Fruit fly (Drosophila melanogaster) whole organism, wandering third instar larva: ENCODE results near the gene Aatf.

ENCODE experiments used
- CG32264 ChIP-seq: fragments of 200-800 bp; sonication (Bioruptor generic); optimal IDR thresholded peaks from 2 replicates; lab custom pipeline; 2016; ENCODE audit warnings: missing biosample characterization, missing genetic modification characterization
- CG9705 ChIP-seq: fragments of 200-800 bp; sonication (Bioruptor generic); optimal IDR thresholded peaks from 2 replicates; lab custom pipeline; 2018; ENCODE audit warnings: missing biosample characterization, mild to moderate bottlenecking, missing genetic modification characterization
- CrebA ChIP-seq: fragments of 200-800 bp; sonication (Bioruptor generic); optimal IDR thresholded peaks from 2 replicates; lab custom pipeline; 2016; ENCODE audit warnings: missing biosample characterization, mild to moderate bottlenecking, missing genetic modification characterization, borderline replicate concordance
- Dfd ChIP-seq: fragments of >200 bp; optimal IDR thresholded peaks from 2 replicates; lab custom pipeline; 2017; ENCODE audit warnings: missing biosample characterization, missing genetic modification characterization
- Dif ChIP-seq: fragments of 200-275, 200-300 bp; sonication (Bioruptor generic); optimal IDR thresholded peaks from 2 replicates; lab custom pipeline; 2018; ENCODE audit warnings: missing biosample characterization, missing genetic modification characterization; ENCODE audit not compliant: partially characterized antibody
- GATAd ChIP-seq: sonication (Bioruptor generic); optimal IDR thresholded peaks from 2 replicates; lab custom pipeline; 2016; ENCODE audit warnings: missing biosample characterization, missing genetic modification characterization
- HLH106 ChIP-seq: fragments of 200-800 bp; optimal IDR thresholded peaks from 3 replicates; lab custom pipeline; 2019; ENCODE audit warnings: missing biosample characterization, mild to moderate bottlenecking, missing genetic modification characterization, moderate library complexity
- Hnf4 ChIP-seq: fragments of 200-800 bp; sonication (Bioruptor generic); optimal IDR thresholded peaks from 2 replicates; lab custom pipeline; 2016; ENCODE audit warnings: missing biosample characterization, mild to moderate bottlenecking, missing genetic modification characterization
- Hr78 ChIP-seq: fragments of >200 bp; optimal IDR thresholded peaks from 2 replicates; lab custom pipeline; 2017; ENCODE audit warnings: missing biosample characterization, missing genetic modification characterization
- Hr83 ChIP-seq: fragments of 200-300 bp; sonication (Bioruptor generic); optimal IDR thresholded peaks from 2 replicates; lab custom pipeline; 2016; ENCODE audit warnings: missing biosample characterization, mild to moderate bottlenecking, missing genetic modification characterization, moderate library complexity; ENCODE audit not compliant: poor library complexity, severe bottlenecking
- Jra ChIP-seq: sonication (Bioruptor generic); optimal IDR thresholded peaks from 2 replicates; lab custom pipeline; 2016; ENCODE audit warnings: missing biosample characterization, missing genetic modification characterization
- Mio ChIP-seq: sonication (Bioruptor generic); optimal IDR thresholded peaks from 2 replicates; lab custom pipeline; 2016; ENCODE audit warnings: missing biosample characterization, missing genetic modification characterization
- Myc ChIP-seq: fragments of >200 bp; optimal IDR thresholded peaks from 2 replicates; lab custom pipeline; 2017
- N ChIP-seq: fragments of >200 bp; optimal IDR thresholded peaks from 2 replicates; lab custom pipeline; 2018; ENCODE audit warnings: missing biosample characterization, missing external identifiers, missing genetic modification characterization
- OdsH ChIP-seq: fragments of 200-800 bp; sonication (Bioruptor generic); optimal IDR thresholded peaks from 2 replicates; lab custom pipeline; 2016; ENCODE audit warnings: missing biosample characterization, mild to moderate bottlenecking, missing genetic modification characterization
- Rel ChIP-seq, 2 experiments: fragments of 200-800 bp; sonication (Bioruptor generic) in 1 of 2; optimal IDR thresholded peaks; 2 replicates in 1 of 2; 3 replicates in 1 of 2; lab custom pipeline; 2016 to 2019; ENCODE audit warnings: mild to moderate bottlenecking in 2 of 2, missing biosample characterization in 2 of 2, missing genetic modification characterization in 2 of 2, moderate library complexity in 1 of 2
- Sp1 ChIP-seq: fragments of 200-800 bp; sonication (Bioruptor generic); optimal IDR thresholded peaks from 3 replicates; lab custom pipeline; 2019; ENCODE audit warnings: missing biosample characterization, mild to moderate bottlenecking, missing genetic modification characterization, moderate library complexity
- Vsx2 ChIP-seq: fragments of 200-300, 225-300 bp; sonication (Bioruptor generic); optimal IDR thresholded peaks from 2 replicates; lab custom pipeline; 2018; ENCODE audit warnings: missing biosample characterization, missing genetic modification characterization; ENCODE audit not compliant: partially characterized antibody
- br ChIP-seq: fragments of 200-800 bp; sonication (Bioruptor generic); optimal IDR thresholded peaks from 2 replicates; lab custom pipeline; 2016; ENCODE audit warnings: missing biosample characterization, missing genetic modification characterization
- brk ChIP-seq: fragments of 200-800 bp; sonication (Bioruptor generic); optimal IDR thresholded peaks from 2 replicates; lab custom pipeline; 2016; ENCODE audit warnings: missing biosample characterization, mild to moderate bottlenecking, missing genetic modification characterization
- dmrt93B ChIP-seq: fragments of 200-800 bp; sonication (Bioruptor generic); optimal IDR thresholded peaks from 2 replicates; lab custom pipeline; 2018; ENCODE audit warnings: missing biosample characterization, mild to moderate bottlenecking, missing genetic modification characterization
- dsf ChIP-seq: sonication (Bioruptor generic); optimal IDR thresholded peaks from 2 replicates; lab custom pipeline; 2016; ENCODE audit warnings: missing biosample characterization, missing genetic modification characterization, borderline replicate concordance
- ey ChIP-seq: fragments of 200-800 bp; sonication (Bioruptor generic); optimal IDR thresholded peaks from 2 replicates; lab custom pipeline; 2016; ENCODE audit warnings: missing biosample characterization, missing genetic modification characterization
- foxo ChIP-seq, 2 experiments: fragments of 200-800 bp; sonication (Bioruptor generic); optimal IDR thresholded peaks; 2 replicates in 1 of 2; 3 replicates in 1 of 2; lab custom pipeline; 2016 to 2017; ENCODE audit warnings: missing biosample characterization in 2 of 2, missing genetic modification characterization in 2 of 2
- fru ChIP-seq: fragments of 200-800 bp; sonication (Bioruptor generic); optimal IDR thresholded peaks from 3 replicates; lab custom pipeline; 2016; ENCODE audit warnings: missing biosample characterization, mild to moderate bottlenecking, missing genetic modification characterization
- h ChIP-seq: fragments of 200-800 bp; sonication (Bioruptor generic); optimal IDR thresholded peaks from 3 replicates; lab custom pipeline; 2016; ENCODE audit warnings: missing biosample characterization, mild to moderate bottlenecking, missing genetic modification characterization
- jim ChIP-seq: fragments of 175-275, 200-325 bp; sonication (Bioruptor generic); optimal IDR thresholded peaks from 2 replicates; lab custom pipeline; 2016; ENCODE audit warnings: missing biosample characterization, mild to moderate bottlenecking, missing genetic modification characterization
- lola ChIP-seq: fragments of >200 bp; optimal IDR thresholded peaks from 2 replicates; lab custom pipeline; 2017; ENCODE audit warnings: missing biosample characterization, missing genetic modification characterization
- pan ChIP-seq: fragments of >200 bp; optimal IDR thresholded peaks from 2 replicates; lab custom pipeline; 2017
- psq ChIP-seq: fragments of 200-800 bp; sonication (Bioruptor generic); optimal IDR thresholded peaks from 3 replicates; lab custom pipeline; 2017; ENCODE audit warnings: missing biosample characterization, mild to moderate bottlenecking, missing genetic modification characterization, moderate library complexity
- rgr ChIP-seq: fragments of 200-800 bp; sonication (Bioruptor generic); optimal IDR thresholded peaks from 3 replicates; lab custom pipeline; 2016; ENCODE audit warnings: missing biosample characterization, mild to moderate bottlenecking, missing genetic modification characterization
- sage ChIP-seq: fragments of 200-800 bp; sonication (Bioruptor generic); optimal IDR thresholded peaks from 2 replicates; lab custom pipeline; 2016; ENCODE audit warnings: missing biosample characterization, mild to moderate bottlenecking, missing genetic modification characterization
- sv ChIP-seq: fragments of 200-800 bp; sonication (Bioruptor generic); optimal IDR thresholded peaks from 3 replicates; lab custom pipeline; 2016; ENCODE audit warnings: missing biosample characterization, missing genetic modification characterization
- usp ChIP-seq: fragments of >200 bp; optimal IDR thresholded peaks from 2 replicates; lab custom pipeline; 2017; ENCODE audit warnings: missing biosample characterization, missing genetic modification characterization
- woc ChIP-seq: sonication (Bioruptor generic); optimal IDR thresholded peaks from 2 replicates; lab custom pipeline; 2016; ENCODE audit warnings: missing biosample characterization, mild to moderate bottlenecking, missing genetic modification characterization

Gene Aatf

dm6 chr2L:6683992-6684882 lies 33.2 kb upstream of the Aatf start, which contains the start of gene Nhe3 (continued):
- TF ChIP-seq woc (GFP tag; lab: Kevin White, UChicago): peak; percentile 76

- TF ChIP-seq Hnf4 (GFP tag; lab: Kevin White, UChicago) (no peak), Vsx2 (GFP tag; lab: Kevin White, UChicago) (no peak)
Observed at dm6 chr2L:6686612-6687011, 30.8 kb upstream of the Aatf start, which contains the start of gene CG11327. Gene CG11327, minus strand, starts transcription at chr2L:6686712.

dm6 chr2L:6692048-6692447 lies 25.4 kb upstream of the Aatf start:
- TF ChIP-seq sv (no peak), br (GFP tag; lab: Kevin White, UChicago) (no peak), brk (GFP tag; lab: Kevin White, UChicago) (no peak), dmrt93B (no peak), psq (GFP tag; lab: Kevin White, UChicago) (no peak), h (peak; percentile 2)

- TF ChIP-seq sv (no peak), ey (peak; percentile 23), h (peak; percentile 65), sage (no peak), CG9705 (GFP tag; lab: Kevin White, UChicago) (peak; percentile 18), HLH106 (tag; lab: Kevin White, UChicago) (peak; percentile 52), Hnf4 (GFP tag; lab: Kevin White, UChicago) (no peak), woc (GFP tag; lab: Kevin White, UChicago) (peak; percentile 35), Sp1 (peak; percentile 65), GATAd (GFP tag; lab: Kevin White, UChicago) (no peak), Hr78 (no peak), psq (GFP tag; lab: Kevin White, UChicago) (peak; percentile 40), br (GFP tag; lab: Kevin White, UChicago) (peak; percentile 37), CG32264 (no peak), fru (GFP tag; lab: Kevin White, UChicago) (peak; percentile 49), Dfd (no peak), dmrt93B (no peak), OdsH (GFP tag; lab: Kevin White, UChicago) (peak; percentile 45), Rel (GFP tag; optimal IDR thresholded peaks at IDR 0.05; lab: Kevin White, UChicago) (no peak), Rel (tag; optimal IDR thresholded peaks at IDR 0.05; lab: Kevin White, UChicago) (no peak), N (GFP tag; lab: Kevin White, UChicago) (no peak), jim (no peak), rgr (GFP tag; lab: Kevin White, UChicago) (peak; percentile 24), foxo (GFP tag; optimal IDR thresholded peaks at IDR 0.05; lab: Kevin White, UChicago) (peak in 1 of 2 experiments; percentile 56)
Observed at dm6 chr2L:6693794-6694254, 23.6 kb upstream of the Aatf start.

dm6 chr2L:6696229-6696628 lies 21.2 kb upstream of the Aatf start:
- TF ChIP-seq foxo (GFP tag; optimal IDR thresholded peaks at IDR 0.05; lab: Kevin White, UChicago): no peak
- TF ChIP-seq sv: no peak
- no peak for TF ChIP-seq sage
- TF ChIP-seq pan (lab: Kevin White, UChicago): no peak

dm6 chr2L:6698387-6698786 lies 19.0 kb upstream of the Aatf start:
- no peak for TF ChIP-seq Vsx2 (GFP tag; lab: Kevin White, UChicago)
- TF ChIP-seq woc (GFP tag; lab: Kevin White, UChicago): no peak
- TF ChIP-seq HLH106 (tag; lab: Kevin White, UChicago): peak; percentile 68
- no peak for TF ChIP-seq sv
- peak; percentile 60 for TF ChIP-seq OdsH (GFP tag; lab: Kevin White, UChicago)
- peak; percentile 48 for TF ChIP-seq Hnf4 (GFP tag; lab: Kevin White, UChicago)
- TF ChIP-seq pan (lab: Kevin White, UChicago): no peak
- no peak for TF ChIP-seq Mio (GFP tag; lab: Kevin White, UChicago)
- TF ChIP-seq rgr (GFP tag; lab: Kevin White, UChicago): peak; percentile 66
- no peak for TF ChIP-seq Myc (lab: Kevin White, UChicago)
- TF ChIP-seq CG9705 (GFP tag; lab: Kevin White, UChicago): no peak
- TF ChIP-seq sage: no peak
- TF ChIP-seq Jra (GFP tag; lab: Kevin White, UChicago): no peak
- peak; percentile 51 for TF ChIP-seq psq (GFP tag; lab: Kevin White, UChicago)
- TF ChIP-seq usp (GFP tag; lab: Kevin White, UChicago): no peak
- no peak for TF ChIP-seq lola (GFP tag; lab: Kevin White, UChicago)
- no peak for TF ChIP-seq Hr83 (GFP tag; lab: Kevin White, UChicago)
- TF ChIP-seq Dif (GFP tag; lab: Kevin White, UChicago): no peak
- peak; percentile 14 for TF ChIP-seq CG32264
- TF ChIP-seq fru (GFP tag; lab: Kevin White, UChicago): peak; percentile 71
- TF ChIP-seq Dfd: no peak
- peak in 1 of 2 experiments; percentile 59 for TF ChIP-seq foxo (GFP tag; optimal IDR thresholded peaks at IDR 0.05; lab: Kevin White, UChicago)
- peak; percentile 63 for TF ChIP-seq h
- TF ChIP-seq N (GFP tag; lab: Kevin White, UChicago): no peak
- no peak for TF ChIP-seq brk (GFP tag; lab: Kevin White, UChicago)
- no peak for TF ChIP-seq dsf
- no peak for TF ChIP-seq jim
- TF ChIP-seq br (GFP tag; lab: Kevin White, UChicago): peak; percentile 70
- no peak for TF ChIP-seq CrebA (GFP tag; lab: Kevin White, UChicago)
